Worm (Caenorhabditis elegans): Measurements from ENCODE around the gene srg-24.

The srg-24 gene

ce11 chrII:3067447-3067846 lies 33.0 kb downstream of the srg-24 start:
- TF ChIP-seq unc-62 (GFP tag; optimal IDR thresholded peaks at IDR 0.05) = no peak

ce11 chrII:3066401-3066800 lies 34.0 kb downstream of the srg-24 start:
- no peak for TF ChIP-seq unc-62 (GFP tag; optimal IDR thresholded peaks at IDR 0.05)

ce11 chrII:3065086-3065485 lies 35.4 kb downstream of the srg-24 start:
- TF ChIP-seq unc-62 (GFP tag; optimal IDR thresholded peaks at IDR 0.05) = no peak

ce11 chrII:3064631-3065030 lies 35.8 kb downstream of the srg-24 start:
- TF ChIP-seq unc-62 (GFP tag; optimal IDR thresholded peaks at IDR 0.05) = no peak

ce11 chrII:3063984-3064383 lies 36.5 kb downstream of the srg-24 start:
- no peak for TF ChIP-seq unc-62 (GFP tag; optimal IDR thresholded peaks at IDR 0.05)

ce11 chrII:3063366-3063765 lies 37.1 kb downstream of the srg-24 start:
- no peak for TF ChIP-seq unc-62 (GFP tag; optimal IDR thresholded peaks at IDR 0.05)

ce11 chrII:3062876-3063275 lies 37.6 kb downstream of the srg-24 start:
- no peak for TF ChIP-seq unc-62 (GFP tag; optimal IDR thresholded peaks at IDR 0.05)

ce11 chrII:3062222-3062621 lies 38.2 kb downstream of the srg-24 start:
- no peak for TF ChIP-seq unc-62 (GFP tag; optimal IDR thresholded peaks at IDR 0.05)

- no peak for TF ChIP-seq unc-62 (GFP tag; optimal IDR thresholded peaks at IDR 0.05)
Observed at ce11 chrII:3061605-3062004, 38.8 kb downstream of the srg-24 start.

ce11 chrII:3060782-3061181 lies 39.7 kb downstream of the srg-24 start, which contains the start of gene Y25C1A.6:
TSS of gene Y25C1A.6 (plus strand) at chrII:3061082.
- TF ChIP-seq unc-62 (GFP tag; optimal IDR thresholded peaks at IDR 0.05) = no peak

ce11 chrII:3056266-3056872 lies 44.1 kb downstream of the srg-24 start, which contains the start of gene lin-8:
TSS of gene lin-8 (plus strand) at chrII:3056822.
- no peak for TF ChIP-seq unc-62 (GFP tag; optimal IDR thresholded peaks at IDR 0.05)

- no peak for TF ChIP-seq unc-62 (GFP tag; optimal IDR thresholded peaks at IDR 0.05)
Observed at ce11 chrII:3055531-3055930, 44.9 kb downstream of the srg-24 start.

ce11 chrII:3054622-3055021 lies 45.8 kb downstream of the srg-24 start:
- TF ChIP-seq unc-62 (GFP tag; optimal IDR thresholded peaks at IDR 0.05) = no peak

- no peak for TF ChIP-seq unc-62 (GFP tag; optimal IDR thresholded peaks at IDR 0.05)
Observed at ce11 chrII:3054221-3054620, 46.2 kb downstream of the srg-24 start, which contains the start of gene lido-13. TSS of gene lido-13 (minus strand) at chrII:3054321.

ce11 chrII:3053689-3054088 lies 46.8 kb downstream of the srg-24 start:
- no peak for TF ChIP-seq unc-62 (GFP tag; optimal IDR thresholded peaks at IDR 0.05)

- no peak for TF ChIP-seq unc-62 (GFP tag; optimal IDR thresholded peaks at IDR 0.05)
Observed at ce11 chrII:3052843-3053242, 47.6 kb downstream of the srg-24 start.

- no peak for TF ChIP-seq unc-62 (GFP tag; optimal IDR thresholded peaks at IDR 0.05)
Observed at ce11 chrII:3051332-3051731, 49.1 kb downstream of the srg-24 start.

ce11 chrII:3050703-3051102 lies 49.7 kb downstream of the srg-24 start, which contains the start of gene sri-31:
TSS of gene sri-31 (plus strand) at chrII:3051003.
- no peak for TF ChIP-seq unc-62 (GFP tag; optimal IDR thresholded peaks at IDR 0.05)
